Fruit fly (Drosophila melanogaster): ENCODE data around the gene TrissinR.

DNA sequence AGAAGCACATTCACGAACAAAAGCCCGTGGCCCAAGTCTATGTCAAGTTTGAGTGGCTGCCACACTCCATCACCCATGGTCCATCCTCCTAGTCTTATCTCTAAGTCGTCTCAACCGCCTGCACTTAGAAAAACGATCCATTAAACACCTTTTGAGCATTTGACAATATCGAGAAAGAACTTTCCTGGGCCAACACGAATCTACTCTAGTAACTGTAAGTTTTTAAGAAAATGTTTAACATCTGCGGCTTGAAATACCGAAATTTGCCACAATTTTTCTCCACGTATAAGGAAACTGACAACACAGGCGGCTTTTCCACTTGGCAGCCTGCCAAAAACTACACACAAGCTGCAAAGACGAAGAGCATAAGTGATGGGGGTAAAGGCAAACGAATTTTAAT is 28.6 kb upstream of the TrissinR start:
- TF ChIP-seq TFAM (GFP tag; optimal IDR thresholded peaks at IDR 0.05), result no peak
- TF ChIP-seq CG1024 (GFP tag; IDR thresholded peaks at IDR 0.05), result no peak
- TF ChIP-seq ERR (GFP tag; optimal IDR thresholded peaks at IDR 0.05), result no peak
- TF ChIP-seq ci (GFP tag; IDR thresholded peaks at IDR 0.05), result no peak
- TF ChIP-seq CG2889 (GFP tag; IDR thresholded peaks at IDR 0.05), result no peak
- no peak for TF ChIP-seq D19A (tag; optimal IDR thresholded peaks at IDR 0.05)
- TF ChIP-seq CG6683 (GFP tag; optimal IDR thresholded peaks at IDR 0.05), result no peak
- no peak for TF ChIP-seq nerfin-2 (GFP tag; IDR thresholded peaks at IDR 0.05; ENCODE audit: partially characterized antibody)
- no peak for TF ChIP-seq pan (optimal IDR thresholded peaks at IDR 0.05)
- TF ChIP-seq pan (GFP tag; optimal IDR thresholded peaks at IDR 0.05 in 1 of 2, IDR thresholded peaks at IDR 0.05 in 1 of 2), result no peak
- no peak for TF ChIP-seq NFAT (GFP tag; IDR thresholded peaks at IDR 0.05)
- TF ChIP-seq twi (tag; optimal IDR thresholded peaks at IDR 0.05), result no peak
- TF ChIP-seq grau (tag; optimal IDR thresholded peaks at IDR 0.05), result no peak
